Worm (Caenorhabditis elegans): ENCODE measurements around the gene K07B1.7.

- TF ChIP-seq W03F9.2 (tag; optimal IDR thresholded peaks at IDR 0.05) (no peak), him-1 (tag; optimal IDR thresholded peaks at IDR 0.05) (no peak)
Measured at ce11 chrV:9352947-9353346, 6.2 kb upstream of the K07B1.7 start, which contains the start of gene srx-46.

All from whole organism, L4/young adult.